Worm (Caenorhabditis elegans): Measurements from ENCODE around the gene dmsr-12.

ce11 chrV:6831539-6831938 lies 25.3 kb upstream of the dmsr-12 start:
- TF ChIP-seq ama-1 (optimal IDR thresholded peaks at IDR 0.05): no peak
- TF ChIP-seq pqm-1 (tag; optimal IDR thresholded peaks at IDR 0.05): no peak
- TF ChIP-seq fax-1 (tag; optimal IDR thresholded peaks at IDR 0.05): no peak
- TF ChIP-seq rnt-1 (tag; optimal IDR thresholded peaks at IDR 0.05): no peak
- TF ChIP-seq ceh-18 (tag; optimal IDR thresholded peaks at IDR 0.05): no peak
- no peak for TF ChIP-seq ahr-1 (tag; optimal IDR thresholded peaks at IDR 0.05)
